Worm (Caenorhabditis elegans) whole organism, young adult: Measurements from ENCODE around the gene nhr-183.

ENCODE experiments used
- B0019.2 ChIP-seq: fragments of 200-800 bp; sonication (Bioruptor generic); conservative IDR thresholded peaks from 2 replicates; pipeline ENCODE4 v1.3.6; 2022; ENCODE audit warnings: missing genetic modification reagents, missing genetic modification characterization, missing compliant biosample characterization
- B0336.3 ChIP-seq: fragments of 200-800 bp; sonication (Bioruptor generic); IDR thresholded peaks from 2 replicates; pipeline ENCODE4 v1.3.6; 2022; ENCODE audit warnings: missing genetic modification characterization, missing compliant biosample characterization
- C06A6.2 ChIP-seq: fragments of 200-800 bp; sonication (Bioruptor generic); conservative IDR thresholded peaks from 2 replicates; pipeline ENCODE4 v1.3.6; 2022; ENCODE audit warnings: missing genetic modification characterization, missing compliant biosample characterization
- F55B11.4 ChIP-seq: sonication (generic microtip); optimal IDR thresholded peaks from 2 replicates; lab custom pipeline; 2016; ENCODE audit warnings: missing compliant biosample characterization, missing genetic modification characterization, borderline replicate concordance; ENCODE audit not compliant: insufficient read depth
- T07F8.4 ChIP-seq: sonication (generic microtip); optimal IDR thresholded peaks from 2 replicates; lab custom pipeline; 2016; ENCODE audit warnings: mild to moderate bottlenecking, missing genetic modification characterization, moderate library complexity, missing compliant biosample characterization
- Y53G8AR.9 ChIP-seq: fragments of 200-800 bp; sonication (Bioruptor generic); conservative IDR thresholded peaks from 2 replicates; pipeline ENCODE4 v1.3.6; 2022; ENCODE audit warnings: missing genetic modification reagents, missing genetic modification characterization, missing compliant biosample characterization
- Y56A3A.18 ChIP-seq: fragments of 200-800 bp; sonication (Bioruptor generic); IDR thresholded peaks from 2 replicates; pipeline ENCODE4 v1.3.6; 2022; ENCODE audit warnings: missing genetic modification reagents, missing genetic modification characterization, missing compliant biosample characterization
- akir-1 ChIP-seq: fragments of 200-800 bp; sonication (Bioruptor generic); optimal IDR thresholded peaks from 2 replicates; lab custom pipeline; 2018; ENCODE audit warnings: mild to moderate bottlenecking, missing genetic modification characterization, moderate library complexity, missing compliant biosample characterization
- atf-7 ChIP-seq: sonication (generic microtip); optimal IDR thresholded peaks from 2 replicates; lab custom pipeline; 2017; ENCODE audit warnings: mild to moderate bottlenecking, missing genetic modification characterization, missing compliant biosample characterization
- attf-5 ChIP-seq: fragments of 200-800 bp; sonication (Bioruptor generic); optimal IDR thresholded peaks from 2 replicates; lab custom pipeline; 2018; ENCODE audit warnings: mild to moderate bottlenecking, missing genetic modification characterization, missing compliant biosample characterization
- attf-6 ChIP-seq: fragments of 200-800 bp; sonication (Bioruptor generic); IDR thresholded peaks from 2 replicates; pipeline ENCODE4 v1.3.6; 2022; ENCODE audit warnings: missing genetic modification reagents, missing genetic modification characterization, missing compliant biosample characterization
- ccch-3 ChIP-seq: fragments of 200-800 bp; sonication (Bioruptor generic); optimal IDR thresholded peaks from 2 replicates; lab custom pipeline; 2018; ENCODE audit warnings: mild to moderate bottlenecking, missing genetic modification characterization, missing compliant biosample characterization
- cebp-1 ChIP-seq, 2 experiments: fragments of 200-800 bp in 1 of 2; sonication (Bioruptor generic) in 1 of 2; sonication (generic microtip) in 1 of 2; IDR thresholded peaks in 1 of 2; optimal IDR thresholded peaks in 1 of 2; 2 replicates each; pipeline versions ENCODE4 v1.3.6 to Lab custom; 2017 to 2022; ENCODE audit warnings: missing compliant biosample characterization in 2 of 2, missing genetic modification characterization in 2 of 2, mild to moderate bottlenecking in 1 of 2, missing genetic modification reagents in 1 of 2, moderate library complexity in 1 of 2
- ceh-79 ChIP-seq: sonication (generic microtip); optimal IDR thresholded peaks from 2 replicates; lab custom pipeline; 2017; ENCODE audit warnings: mild to moderate bottlenecking, missing genetic modification characterization, missing compliant biosample characterization
- ceh-91 ChIP-seq: fragments of 200-800 bp; sonication (Bioruptor generic); IDR thresholded peaks from 2 replicates; pipeline ENCODE4 v1.3.6; 2022; ENCODE audit warnings: missing genetic modification reagents, missing genetic modification characterization, missing compliant biosample characterization
- die-1 ChIP-seq: sonication (generic microtip); optimal IDR thresholded peaks from 2 replicates; lab custom pipeline; 2016; ENCODE audit warnings: missing genotype, mild to moderate bottlenecking, missing genetic modification characterization, missing compliant biosample characterization
- hlh-26 ChIP-seq: fragments of 200-800 bp; sonication (Bioruptor generic); conservative IDR thresholded peaks from 2 replicates; pipeline ENCODE4 v1.3.6; 2022; ENCODE audit warnings: missing genetic modification reagents, missing genetic modification characterization, missing compliant biosample characterization
- hmg-1.2 ChIP-seq: fragments of 200-800 bp; sonication (Bioruptor generic); IDR thresholded peaks from 2 replicates; pipeline ENCODE4 v1.3.6; 2022; ENCODE audit warnings: missing genetic modification reagents, missing genetic modification characterization, missing compliant biosample characterization
- lin-26 ChIP-seq: fragments of 200-800 bp; sonication (Bioruptor generic); IDR thresholded peaks from 2 replicates; pipeline ENCODE4 v1.3.6; 2022; ENCODE audit warnings: missing genetic modification reagents, missing genetic modification characterization, missing compliant biosample characterization
- lin-54 ChIP-seq: fragments of 200-800 bp; sonication (Bioruptor generic); optimal IDR thresholded peaks from 2 replicates; lab custom pipeline; 2018; ENCODE audit warnings: mild to moderate bottlenecking, missing genetic modification characterization, missing compliant biosample characterization
- lsl-1 ChIP-seq: fragments of 200-800 bp; sonication (Bioruptor generic); optimal IDR thresholded peaks from 2 replicates; lab custom pipeline; 2018; ENCODE audit warnings: mild to moderate bottlenecking, missing genetic modification characterization, moderate library complexity, missing compliant biosample characterization
- madf-10 ChIP-seq: sonication (generic microtip); optimal IDR thresholded peaks from 2 replicates; lab custom pipeline; 2016; ENCODE audit warnings: mild to moderate bottlenecking, missing genetic modification characterization, missing compliant biosample characterization
- nhr-27 ChIP-seq: fragments of 200-800 bp; sonication (Bioruptor generic); optimal IDR thresholded peaks from 2 replicates; lab custom pipeline; 2018; ENCODE audit warnings: mild to moderate bottlenecking, missing genetic modification characterization, moderate library complexity, missing compliant biosample characterization
- nhr-80 ChIP-seq: sonication (generic microtip); optimal IDR thresholded peaks from 2 replicates; lab custom pipeline; 2016; ENCODE audit warnings: missing genetic modification characterization, missing compliant biosample characterization
- nhr-90 ChIP-seq: sonication (generic microtip); optimal IDR thresholded peaks from 2 replicates; lab custom pipeline; 2016; ENCODE audit warnings: missing genotype, mild to moderate bottlenecking, missing genetic modification characterization, missing compliant biosample characterization
- rec-8 ChIP-seq, 2 experiments: sonication (generic microtip); optimal IDR thresholded peaks; 2 replicates each; lab custom pipeline; 2016; ENCODE audit warnings: mild to moderate bottlenecking in 2 of 2, missing genetic modification characterization in 2 of 2, missing genetic modification reagents in 2 of 2, missing genotype in 2 of 2, missing biosample characterization in 1 of 2, missing compliant biosample characterization in 1 of 2, moderate library complexity in 1 of 2
- sdz-38 ChIP-seq: sonication (generic microtip); optimal IDR thresholded peaks from 2 replicates; lab custom pipeline; 2016; ENCODE audit warnings: missing genotype, missing genetic modification characterization, missing compliant biosample characterization
- sptf-2 ChIP-seq: fragments of 200-800 bp; sonication (Bioruptor generic); optimal IDR thresholded peaks from 2 replicates; lab custom pipeline; 2018; ENCODE audit warnings: mild to moderate bottlenecking, missing genetic modification characterization, missing compliant biosample characterization
- tlf-1 ChIP-seq: fragments of 200-800 bp; sonication (Bioruptor generic); optimal IDR thresholded peaks from 2 replicates; lab custom pipeline; 2018; ENCODE audit warnings: mild to moderate bottlenecking, missing genetic modification characterization, missing compliant biosample characterization
- ztf-18 ChIP-seq: sonication (generic microtip); optimal IDR thresholded peaks from 2 replicates; lab custom pipeline; 2016; ENCODE audit warnings: missing genotype, mild to moderate bottlenecking, missing genetic modification characterization, missing compliant biosample characterization
- ztf-26 ChIP-seq: sonication (generic microtip); optimal IDR thresholded peaks from 2 replicates; lab custom pipeline; 2017; ENCODE audit warnings: missing genetic modification characterization, missing compliant biosample characterization
- ztf-28 ChIP-seq: fragments of 200-800 bp; sonication (Bioruptor generic); IDR thresholded peaks from 2 replicates; pipeline ENCODE4 v1.3.6; 2022; ENCODE audit warnings: missing genetic modification reagents, missing genetic modification characterization, missing compliant biosample characterization

Gene nhr-183

ce11 chrV:2218803-2219202 lies 45.6 kb downstream of the nhr-183 start, which contains the start of gene nhr-56 (continued):
- TF ChIP-seq hlh-26 (no peak), akir-1 (GFP tag; lab: Kevin White, UChicago) (no peak)

- TF ChIP-seq B0336.3 (GFP tag; lab: Robert Waterston, UW) = no peak
- TF ChIP-seq cebp-1 (GFP tag; IDR thresholded peaks at IDR 0.05; lab: Robert Waterston, UW) = no peak
- TF ChIP-seq cebp-1 (tag; optimal IDR thresholded peaks at IDR 0.05; lab: Kevin White, UChicago) = no peak
- TF ChIP-seq lin-54 = no peak
- TF ChIP-seq madf-10 (tag; lab: Kevin White, UChicago) = no peak
- TF ChIP-seq nhr-27 = no peak
- no peak for TF ChIP-seq rec-8 (tag; optimal IDR thresholded peaks at IDR 0.05; lab: Kevin White, UChicago)
- TF ChIP-seq ceh-91 (GFP tag; lab: Robert Waterston, UW) = no peak
- no peak for TF ChIP-seq ztf-28 (GFP tag; lab: Robert Waterston, UW)
- no peak for TF ChIP-seq F55B11.4 (tag; lab: Kevin White, UChicago)
- TF ChIP-seq nhr-90 (tag; lab: Kevin White, UChicago) = no peak
- TF ChIP-seq atf-7 = no peak
- TF ChIP-seq Y56A3A.18 (GFP tag; lab: Robert Waterston, UW) = no peak
- TF ChIP-seq lsl-1 (GFP tag; lab: Kevin White, UChicago) = no peak
- TF ChIP-seq Y53G8AR.9 (GFP tag; lab: Robert Waterston, UW) = no peak
- TF ChIP-seq attf-5 = no peak
- no peak for TF ChIP-seq attf-6 (GFP tag; lab: Robert Waterston, UW)
- no peak for TF ChIP-seq sptf-2 (GFP tag; lab: Kevin White, UChicago)
- TF ChIP-seq ccch-3 (GFP tag; lab: Kevin White, UChicago) = no peak
- no peak for TF ChIP-seq B0019.2 (GFP tag; lab: Robert Waterston, UW)
- TF ChIP-seq, all 124 proteins: peak for 0
Observed at ce11 chrV:2216927-2217326, 47.5 kb downstream of the nhr-183 start.

- TF ChIP-seq C06A6.2 (no peak), lin-26 (GFP tag; lab: Robert Waterston, UW) (no peak), sdz-38 (tag; lab: Kevin White, UChicago) (no peak), ceh-79 (no peak), ztf-26 (tag; lab: Kevin White, UChicago) (no peak), nhr-27 (no peak), tlf-1 (GFP tag; lab: Kevin White, UChicago) (no peak), ztf-18 (tag; lab: Kevin White, UChicago) (no peak), die-1 (tag; lab: Kevin White, UChicago) (no peak)
Observed at ce11 chrV:2215352-2215751, 49.1 kb downstream of the nhr-183 start, which contains the start of gene nstp-8. Gene nstp-8, plus strand, starts transcription at chrV:2215652.

ce11 chrV:2214428-2215038 lies 49.9 kb downstream of the nhr-183 start, which contains the start of gene nhr-184:
Gene nhr-184, minus strand, starts transcription at chrV:2214478.
- TF ChIP-seq attf-5 (peak; percentile 8), nhr-80 (tag; lab: Kevin White, UChicago) (peak; percentile 7), cebp-1 (GFP tag; IDR thresholded peaks at IDR 0.05; lab: Robert Waterston, UW) (no peak), cebp-1 (tag; optimal IDR thresholded peaks at IDR 0.05; lab: Kevin White, UChicago) (peak; percentile 52), T07F8.4 (tag; lab: Kevin White, UChicago) (no peak), hmg-1.2 (GFP tag; lab: Robert Waterston, UW) (peak; percentile 36; the same call in 1 of the 2 replicates)
- TF ChIP-seq, all 124 proteins: peak for 4
